Fruit fly (Drosophila melanogaster) whole organism, embryonic: ENCODE results near the gene kis.

ENCODE experiments used
- CG4328 ChIP-seq: fragments of 200-800 bp; sonication (Bioruptor generic); optimal IDR thresholded peaks from 3 replicates; lab custom pipeline; 2017; ENCODE audit warnings: missing biosample characterization, missing genetic modification reagents, missing genetic modification characterization
- CG4360 ChIP-seq: fragments of 200-800 bp; sonication (Bioruptor generic); IDR thresholded peaks from 2 replicates; pipeline ENCODE4 v1.3.6; 2022; ENCODE audit warnings: missing biosample characterization, missing genetic modification characterization
- Meics ChIP-seq: fragments of 200-800 bp; sonication (Bioruptor generic); optimal IDR thresholded peaks from 2 replicates; lab custom pipeline; 2017; ENCODE audit warnings: missing biosample characterization, mild to moderate bottlenecking, missing genetic modification characterization
- NfI ChIP-seq: fragments of 200-800 bp; sonication (Bioruptor generic); optimal IDR thresholded peaks from 3 replicates; lab custom pipeline; 2018; ENCODE audit warnings: missing biosample characterization, mild to moderate bottlenecking, missing genetic modification characterization, moderate library complexity
- Usf ChIP-seq: fragments of 200-800 bp; sonication (Bioruptor generic); optimal IDR thresholded peaks from 2 replicates; lab custom pipeline; 2017; ENCODE audit warnings: missing genotype, missing biosample characterization, missing genetic modification characterization
- insv ChIP-seq, 2 experiments: fragments of 200-800 bp; sonication (Bioruptor generic); optimal IDR thresholded peaks; 3 replicates each; lab custom pipeline; 2016 to 2018; ENCODE audit warnings: missing biosample characterization in 2 of 2, missing genetic modification characterization in 2 of 2
- otp ChIP-seq: fragments of 200-800 bp; sonication (Bioruptor generic); IDR thresholded peaks from 3 replicates; pipeline ENCODE4, ENCODE4 v1.3.6; 2022; ENCODE audit warnings: missing biosample characterization, missing genetic modification characterization
- pan ChIP-seq, 4 experiments: fragments of >200 bp in 3 of 4; fragments of 200-800 bp in 1 of 4; sonication (Bioruptor generic) in 1 of 4; optimal IDR thresholded peaks in 3 of 4; IDR thresholded peaks in 1 of 4; 2 replicates each; pipeline versions ENCODE4 v1.3.6 to Lab custom; 2017 to 2022; ENCODE audit warnings: missing biosample characterization in 2 of 4, missing genetic modification characterization in 2 of 4, mixed read lengths in 1 of 4
- pfk ChIP-seq: fragments of 200-800 bp; sonication (Bioruptor generic); optimal IDR thresholded peaks from 2 replicates; lab custom pipeline; 2018; ENCODE audit warnings: missing biosample characterization, mild to moderate bottlenecking, missing genetic modification characterization, moderate library complexity
- run ChIP-seq: fragments of 200-800 bp; sonication (Bioruptor generic); optimal IDR thresholded peaks from 3 replicates; lab custom pipeline; 2018; ENCODE audit warnings: missing biosample characterization, mild to moderate bottlenecking, missing genetic modification characterization
- tll ChIP-seq, 2 experiments: fragments of 200-800 bp in 1 of 2; fragments of >200 bp in 1 of 2; sonication (Bioruptor generic) in 1 of 2; optimal IDR thresholded peaks; 2 replicates each; lab custom pipeline; 2017 to 2019; ENCODE audit warnings: missing biosample characterization in 2 of 2, missing genetic modification characterization in 2 of 2, mild to moderate bottlenecking in 1 of 2, moderate library complexity in 1 of 2

dm6 chr2L:240176-240769 is 10.3 kb downstream of the kis start:
- TF ChIP-seq CG4328 (GFP tag; lab: Kevin White, UChicago) (no peak), tll (GFP tag; optimal IDR thresholded peaks at IDR 0.05; lab: Kevin White, UChicago) (no peak), Usf (GFP tag; lab: Kevin White, UChicago) (no peak), otp (GFP tag; lab: Robert Waterston, UW) (no peak), NfI (GFP tag; lab: Kevin White, UChicago) (no peak), pan (optimal IDR thresholded peaks at IDR 0.05; lab: Kevin White, UChicago) (no peak), pan (GFP tag; optimal IDR thresholded peaks at IDR 0.05 in 1 of 2, IDR thresholded peaks at IDR 0.05 in 1 of 2) (no peak), CG4360 (no peak), insv (GFP tag; optimal IDR thresholded peaks at IDR 0.05; lab: Kevin White, UChicago) (no peak), run (tag; lab: Kevin White, UChicago) (no peak), Meics (GFP tag; lab: Kevin White, UChicago) (no peak), pfk (GFP tag; lab: Kevin White, UChicago) (no peak)
